Worm (Caenorhabditis elegans): ENCODE measurements around the gene aqp-5.
A peak's percentile ranks its signal among the peaks of the same experiment; 100 is the strongest.

The aqp-5 gene

ce11 chrV:10491443-10491842 is at the start of gene aqp-5:
TSS of gene aqp-5 (plus strand) at chrV:10491743.
- TF ChIP-seq tlf-1 (GFP tag; optimal IDR thresholded peaks at IDR 0.05): no peak
- TF ChIP-seq gei-17 (GFP tag; optimal IDR thresholded peaks at IDR 0.05): no peak
- TF ChIP-seq K12H6.12 (tag; optimal IDR thresholded peaks at IDR 0.05): no peak
- TF ChIP-seq ccch-3 (GFP tag; optimal IDR thresholded peaks at IDR 0.05): no peak
- no peak for TF ChIP-seq F52B5.7 (tag; optimal IDR thresholded peaks at IDR 0.05)
- no peak for TF ChIP-seq ceh-58 (GFP tag; IDR thresholded peaks at IDR 0.05)
- TF ChIP-seq nhr-120 (GFP tag; IDR thresholded peaks at IDR 0.05): no peak
- TF ChIP-seq T07F8.4 (tag; optimal IDR thresholded peaks at IDR 0.05): no peak
- TF ChIP-seq aptf-3 (GFP tag; IDR thresholded peaks at IDR 0.05): no peak
- TF ChIP-seq pbrm-1 (GFP tag; IDR thresholded peaks at IDR 0.05): no peak
- no peak for TF ChIP-seq hlh-26 (GFP tag; conservative IDR thresholded peaks at IDR 0.05)
- TF ChIP-seq hmg-1.2 (GFP tag; IDR thresholded peaks at IDR 0.05): no peak
- no peak for TF ChIP-seq let-607 (tag; optimal IDR thresholded peaks at IDR 0.05)
- no peak for TF ChIP-seq ceh-79 (tag; optimal IDR thresholded peaks at IDR 0.05)
- no peak for TF ChIP-seq ztf-28 (GFP tag; IDR thresholded peaks at IDR 0.05)
- TF ChIP-seq unc-130 (GFP tag; optimal IDR thresholded peaks at IDR 0.05): no peak
- TF ChIP-seq F39B2.1 (GFP tag; IDR thresholded peaks at IDR 0.05): no peak
- no peak for TF ChIP-seq Y56A3A.18 (GFP tag; IDR thresholded peaks at IDR 0.05)

ce11 chrV:10449302-10449701 is 42.2 kb upstream of the aqp-5 start:
- peak; percentile 90; the same call in 1 of the 2 replicates for TF ChIP-seq ceh-58 (GFP tag; IDR thresholded peaks at IDR 0.05)
- TF ChIP-seq Y53F4B.3 (GFP tag; IDR thresholded peaks at IDR 0.05): peak; percentile 95; the same call in 1 of the 2 replicates
- peak; percentile 89 for TF ChIP-seq egrh-3 (GFP tag; IDR thresholded peaks at IDR 0.05)
- TF ChIP-seq Y53G8AR.9 (GFP tag; conservative IDR thresholded peaks at IDR 0.05): 0 out of 2 replicates have a peak, but pooled peaks have one; percentile 16
- TF ChIP-seq ztf-6 (GFP tag; IDR thresholded peaks at IDR 0.05): peak; percentile 71; the same call in 1 of the 2 replicates
- peak; percentile 46; the same call in 1 of the 2 replicates for TF ChIP-seq madf-3 (GFP tag; IDR thresholded peaks at IDR 0.05)

- TF ChIP-seq Y53F4B.3 (GFP tag; IDR thresholded peaks at IDR 0.05) (peak; percentile 60; the same call in 1 of the 2 replicates), egrh-3 (GFP tag; IDR thresholded peaks at IDR 0.05) (peak; percentile 84; the same call in 1 of the 2 replicates), madf-3 (GFP tag; IDR thresholded peaks at IDR 0.05) (0 out of 2 replicates have a peak, but pooled peaks have one; percentile 54)
These were observed 41.6 kb upstream of the aqp-5 start for ce11 chrV:10449947-10450346.

ce11 chrV:10450355-10450754 is 41.2 kb upstream of the aqp-5 start:
- TF ChIP-seq egrh-3 (GFP tag; IDR thresholded peaks at IDR 0.05): peak; percentile 90
- peak; percentile 97; the same call in 1 of the 2 replicates for TF ChIP-seq Y53F4B.3 (GFP tag; IDR thresholded peaks at IDR 0.05)
- TF ChIP-seq attf-6 (GFP tag; IDR thresholded peaks at IDR 0.05): 0 out of 2 replicates have a peak, but pooled peaks have one; percentile 32
- 0 out of 2 replicates have a peak, but pooled peaks have one; percentile 34 for TF ChIP-seq ceh-40 (GFP tag; IDR thresholded peaks at IDR 0.05)
- 0 out of 2 replicates have a peak, but pooled peaks have one; percentile 32 for TF ChIP-seq ceh-100 (GFP tag; IDR thresholded peaks at IDR 0.05)
- peak; percentile 94 for TF ChIP-seq ceh-58 (GFP tag; IDR thresholded peaks at IDR 0.05)
- 0 out of 2 replicates have a peak, but pooled peaks have one; percentile 22 for TF ChIP-seq ekl-4 (GFP tag; IDR thresholded peaks at IDR 0.05)
- 0 out of 2 replicates have a peak, but pooled peaks have one; percentile 27 for TF ChIP-seq Y53G8AR.9 (GFP tag; conservative IDR thresholded peaks at IDR 0.05)
- TF ChIP-seq madf-3 (GFP tag; IDR thresholded peaks at IDR 0.05): peak; percentile 75; the same call in 1 of the 2 replicates

ce11 chrV:10453466-10453865 is 38.1 kb upstream of the aqp-5 start, which contains the start of gene Y32F6A.5:
TSS of gene Y32F6A.5 (minus strand) at chrV:10453605.
- TF ChIP-seq hsf-1 (GFP tag; IDR thresholded peaks at IDR 0.05): peak; percentile 64; the same call in 1 of the 2 replicates
- TF ChIP-seq dox-1 (GFP tag; IDR thresholded peaks at IDR 0.05): 0 out of 2 replicates have a peak, but pooled peaks have one; percentile 5
- no peak for TF ChIP-seq lsl-1 (GFP tag; optimal IDR thresholded peaks at IDR 0.05)
- TF ChIP-seq ets-4 (GFP tag; optimal IDR thresholded peaks at IDR 0.05): no peak
